Fruit fly (Drosophila melanogaster): ENCODE results near the gene CG7920.

DNA sequence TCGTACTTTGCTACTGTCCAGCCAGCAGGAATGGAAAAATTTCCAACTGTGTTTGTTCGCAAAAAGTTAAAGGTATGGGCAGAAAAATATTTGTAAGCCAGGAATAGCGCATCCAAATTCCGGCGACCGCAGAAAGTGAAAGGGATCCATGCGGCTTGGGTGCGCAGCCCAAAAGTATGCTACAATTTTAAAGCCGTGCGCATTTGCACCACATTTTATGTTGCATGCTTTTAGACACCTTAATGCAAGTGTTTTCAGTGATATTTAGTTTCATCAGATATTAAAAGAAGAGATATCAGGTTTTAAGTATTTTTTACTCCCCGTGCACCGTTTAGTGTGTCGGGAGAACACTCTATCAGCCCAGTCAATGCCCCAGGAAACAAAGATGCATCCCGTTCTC is 52.0 kb downstream of the CG7920 start:
- TF ChIP-seq Myc (optimal IDR thresholded peaks at IDR 0.05) = no peak
- TF ChIP-seq h (optimal IDR thresholded peaks at IDR 0.05) = no peak
- no peak for TF ChIP-seq psq (optimal IDR thresholded peaks at IDR 0.05)
- TF ChIP-seq insv (optimal IDR thresholded peaks at IDR 0.05) = no peak
